Worm (Caenorhabditis elegans) whole organism, young adult: Measurements from ENCODE around the gene mcm-6.

Experiments used
- B0019.2 ChIP-seq: fragments of 200-800 bp; sonication (Bioruptor generic); conservative IDR thresholded peaks from 2 replicates; pipeline ENCODE4 v1.3.6; 2022; ENCODE audit warnings: missing genetic modification reagents, missing genetic modification characterization, missing compliant biosample characterization
- B0035.1 ChIP-seq: sonication (generic microtip); optimal IDR thresholded peaks from 2 replicates; lab custom pipeline; 2016; ENCODE audit warnings: missing genetic modification characterization, mild to moderate bottlenecking, missing compliant biosample characterization, missing genotype, missing genetic modification reagents
- B0261.1 ChIP-seq: sonication (generic microtip); optimal IDR thresholded peaks from 2 replicates; lab custom pipeline; 2016; ENCODE audit warnings: mild to moderate bottlenecking, missing genetic modification characterization, moderate library complexity, missing compliant biosample characterization
- B0336.3 ChIP-seq: fragments of 200-800 bp; sonication (Bioruptor generic); IDR thresholded peaks from 2 replicates; pipeline ENCODE4 v1.3.6; 2022; ENCODE audit warnings: missing genetic modification characterization, missing compliant biosample characterization
- C06A6.2 ChIP-seq: fragments of 200-800 bp; sonication (Bioruptor generic); conservative IDR thresholded peaks from 2 replicates; pipeline ENCODE4 v1.3.6; 2022; ENCODE audit warnings: missing genetic modification characterization, missing compliant biosample characterization
- D2030.7 ChIP-seq: fragments of 200-800 bp; sonication (Bioruptor generic); IDR thresholded peaks from 2 replicates; pipeline ENCODE4 v1.3.6; 2022; ENCODE audit warnings: missing genetic modification reagents, missing genetic modification characterization, missing compliant biosample characterization
- F10E7.11 ChIP-seq: sonication (generic microtip); optimal IDR thresholded peaks from 2 replicates; lab custom pipeline; 2017; ENCODE audit warnings: mild to moderate bottlenecking, missing genetic modification characterization, moderate library complexity, missing compliant biosample characterization
- F22D6.2 ChIP-seq: sonication (generic microtip); optimal IDR thresholded peaks from 2 replicates; lab custom pipeline; 2016; ENCODE audit warnings: mild to moderate bottlenecking, missing genetic modification characterization, missing compliant biosample characterization
- F39B2.1 ChIP-seq: fragments of 200-800 bp; sonication (Bioruptor generic); IDR thresholded peaks from 2 replicates; pipeline ENCODE4 v1.3.6; 2022; ENCODE audit warnings: missing genetic modification reagents, missing genetic modification characterization, missing compliant biosample characterization
- F55B11.4 ChIP-seq: sonication (generic microtip); optimal IDR thresholded peaks from 2 replicates; lab custom pipeline; 2016; ENCODE audit warnings: missing compliant biosample characterization, missing genetic modification characterization, borderline replicate concordance; ENCODE audit not compliant: insufficient read depth
- K12H6.12 ChIP-seq: fragments of 200-800 bp; sonication (Bioruptor generic); optimal IDR thresholded peaks from 2 replicates; lab custom pipeline; 2018; ENCODE audit warnings: mild to moderate bottlenecking, missing genetic modification characterization, missing compliant biosample characterization
- Y53F4B.3 ChIP-seq: fragments of 200-800 bp; sonication (Bioruptor generic); IDR thresholded peaks from 2 replicates; pipeline ENCODE4 v1.3.6; 2022; ENCODE audit warnings: missing genetic modification reagents, missing genetic modification characterization, missing compliant biosample characterization
- Y67H2A.10 ChIP-seq: fragments of 200-800 bp; sonication (Bioruptor generic); conservative IDR thresholded peaks from 2 replicates; pipeline ENCODE4 v1.3.6; 2022; ENCODE audit warnings: missing genetic modification reagents, missing genetic modification characterization, missing compliant biosample characterization
- Y79H2A.3 ChIP-seq: fragments of 200-800 bp; sonication (Bioruptor generic); conservative IDR thresholded peaks from 2 replicates; pipeline ENCODE4 v1.3.6; 2022; ENCODE audit warnings: missing genetic modification reagents, missing genetic modification characterization, missing compliant biosample characterization
- akir-1 ChIP-seq: fragments of 200-800 bp; sonication (Bioruptor generic); optimal IDR thresholded peaks from 2 replicates; lab custom pipeline; 2018; ENCODE audit warnings: mild to moderate bottlenecking, missing genetic modification characterization, moderate library complexity, missing compliant biosample characterization
- attf-5 ChIP-seq: fragments of 200-800 bp; sonication (Bioruptor generic); optimal IDR thresholded peaks from 2 replicates; lab custom pipeline; 2018; ENCODE audit warnings: mild to moderate bottlenecking, missing genetic modification characterization, missing compliant biosample characterization
- attf-6 ChIP-seq: fragments of 200-800 bp; sonication (Bioruptor generic); IDR thresholded peaks from 2 replicates; pipeline ENCODE4 v1.3.6; 2022; ENCODE audit warnings: missing genetic modification reagents, missing genetic modification characterization, missing compliant biosample characterization
- bed-1 ChIP-seq: fragments of 200-800 bp; sonication (Bioruptor generic); IDR thresholded peaks from 2 replicates; pipeline ENCODE4 v1.3.6; 2022; ENCODE audit warnings: missing genetic modification reagents, missing genetic modification characterization, missing compliant biosample characterization
- bed-2 ChIP-seq: fragments of 200-800 bp; sonication (Bioruptor generic); IDR thresholded peaks from 2 replicates; pipeline ENCODE4 v1.3.6; 2022; ENCODE audit warnings: missing genetic modification reagents, missing genetic modification characterization, missing compliant biosample characterization
- cebp-1 ChIP-seq, 2 experiments: fragments of 200-800 bp in 1 of 2; sonication (Bioruptor generic) in 1 of 2; sonication (generic microtip) in 1 of 2; IDR thresholded peaks in 1 of 2; optimal IDR thresholded peaks in 1 of 2; 2 replicates each; pipeline versions ENCODE4 v1.3.6 to Lab custom; 2017 to 2022; ENCODE audit warnings: missing compliant biosample characterization in 2 of 2, missing genetic modification characterization in 2 of 2, mild to moderate bottlenecking in 1 of 2, missing genetic modification reagents in 1 of 2, moderate library complexity in 1 of 2
- ceh-100 ChIP-seq: fragments of 200-800 bp; sonication (Bioruptor generic); IDR thresholded peaks from 2 replicates; pipeline ENCODE4 v1.3.6; 2022; ENCODE audit warnings: missing genetic modification reagents, missing genetic modification characterization, missing compliant biosample characterization
- ceh-27 ChIP-seq: fragments of 200-800 bp; sonication (Bioruptor generic); optimal IDR thresholded peaks from 2 replicates; lab custom pipeline; 2018; ENCODE audit warnings: mild to moderate bottlenecking, missing genetic modification characterization, moderate library complexity, missing compliant biosample characterization
- ceh-58 ChIP-seq: fragments of 200-800 bp; sonication (Bioruptor generic); IDR thresholded peaks from 2 replicates; pipeline ENCODE4 v1.3.6; 2022; ENCODE audit warnings: missing genetic modification characterization, missing compliant biosample characterization
- chd-7 ChIP-seq: sonication (generic microtip); optimal IDR thresholded peaks from 2 replicates; lab custom pipeline; 2016; ENCODE audit warnings: mild to moderate bottlenecking, missing genetic modification characterization, moderate library complexity, missing compliant biosample characterization
- die-1 ChIP-seq: sonication (generic microtip); optimal IDR thresholded peaks from 2 replicates; lab custom pipeline; 2016; ENCODE audit warnings: missing genotype, mild to moderate bottlenecking, missing genetic modification characterization, missing compliant biosample characterization
- dpl-1 ChIP-seq: fragments of 150-350 bp; optimal IDR thresholded peaks from 2 replicates; lab custom pipeline; 2014; ENCODE audit warnings: missing biosample characterization, missing genetic modification reagents, missing genetic modification characterization
- egl-44 ChIP-seq: fragments of 200-800 bp; sonication (Bioruptor generic); IDR thresholded peaks from 2 replicates; pipeline ENCODE4 v1.3.6; 2022; ENCODE audit warnings: missing genetic modification reagents, missing genetic modification characterization, missing compliant biosample characterization
- egrh-3 ChIP-seq: fragments of 200-800 bp; sonication (Bioruptor generic); IDR thresholded peaks from 2 replicates; pipeline ENCODE4 v1.3.6; 2022; ENCODE audit warnings: missing genetic modification reagents, missing genetic modification characterization, missing compliant biosample characterization
- ekl-4 ChIP-seq: fragments of 200-800 bp; sonication (Bioruptor generic); IDR thresholded peaks from 2 replicates; pipeline ENCODE4 v1.3.6; 2022; ENCODE audit warnings: missing genetic modification reagents, missing genetic modification characterization, missing compliant biosample characterization
- ets-4 ChIP-seq: fragments of 200-800 bp; sonication (Bioruptor generic); optimal IDR thresholded peaks from 2 replicates; lab custom pipeline; 2018; ENCODE audit warnings: mild to moderate bottlenecking, missing genetic modification characterization, missing compliant biosample characterization
- him-1 ChIP-seq: sonication (generic microtip); optimal IDR thresholded peaks from 2 replicates; lab custom pipeline; 2016; ENCODE audit warnings: missing genotype, missing genetic modification reagents, missing genetic modification characterization, missing compliant biosample characterization
- hmg-1.2 ChIP-seq: fragments of 200-800 bp; sonication (Bioruptor generic); IDR thresholded peaks from 2 replicates; pipeline ENCODE4 v1.3.6; 2022; ENCODE audit warnings: missing genetic modification reagents, missing genetic modification characterization, missing compliant biosample characterization
- let-607 ChIP-seq, 2 experiments: fragments of 200-800 bp in 1 of 2; sonication (Bioruptor generic) in 1 of 2; sonication (generic microtip) in 1 of 2; optimal IDR thresholded peaks; 2 replicates each; lab custom pipeline; 2016 to 2018; ENCODE audit warnings: mild to moderate bottlenecking in 2 of 2, missing compliant biosample characterization in 2 of 2, missing genetic modification characterization in 2 of 2, moderate library complexity in 2 of 2, missing genotype in 1 of 2
- lin-40 ChIP-seq: sonication (generic microtip); optimal IDR thresholded peaks from 2 replicates; lab custom pipeline; 2016; ENCODE audit warnings: missing genetic modification characterization, mild to moderate bottlenecking, missing compliant biosample characterization, missing genotype, missing genetic modification reagents
- lin-54 ChIP-seq: fragments of 200-800 bp; sonication (Bioruptor generic); optimal IDR thresholded peaks from 2 replicates; lab custom pipeline; 2018; ENCODE audit warnings: mild to moderate bottlenecking, missing genetic modification characterization, missing compliant biosample characterization
- lir-1 ChIP-seq: fragments of 200-800 bp; sonication (Bioruptor generic); conservative IDR thresholded peaks from 2 replicates; pipeline ENCODE4 v1.3.6; 2022; ENCODE audit warnings: missing genetic modification reagents, missing genetic modification characterization, missing compliant biosample characterization
- madf-10 ChIP-seq: sonication (generic microtip); optimal IDR thresholded peaks from 2 replicates; lab custom pipeline; 2016; ENCODE audit warnings: mild to moderate bottlenecking, missing genetic modification characterization, missing compliant biosample characterization
- nfya-1 ChIP-seq: sonication (generic microtip); optimal IDR thresholded peaks from 2 replicates; lab custom pipeline; 2017; ENCODE audit warnings: antibody characterized with exemption, missing compliant biosample characterization, missing genetic modification characterization, borderline replicate concordance; ENCODE audit not compliant: insufficient read depth
- nhr-179 ChIP-seq: sonication (generic microtip); optimal IDR thresholded peaks from 2 replicates; lab custom pipeline; 2016; ENCODE audit warnings: mild to moderate bottlenecking, missing genetic modification characterization, missing compliant biosample characterization
- nhr-80 ChIP-seq: sonication (generic microtip); optimal IDR thresholded peaks from 2 replicates; lab custom pipeline; 2016; ENCODE audit warnings: missing genetic modification characterization, missing compliant biosample characterization
- pbrm-1 ChIP-seq: fragments of 200-800 bp; sonication (Bioruptor generic); IDR thresholded peaks from 2 replicates; pipeline ENCODE4 v1.3.6; 2022; ENCODE audit warnings: missing genetic modification reagents, missing genetic modification characterization, missing compliant biosample characterization
- rcor-1 ChIP-seq: fragments of 200-800 bp; sonication (Bioruptor generic); IDR thresholded peaks from 2 replicates; pipeline ENCODE4 v1.3.6; 2022; ENCODE audit warnings: missing genetic modification reagents, missing genetic modification characterization, missing compliant biosample characterization
- rec-8 ChIP-seq, 2 experiments: sonication (generic microtip); optimal IDR thresholded peaks; 2 replicates each; lab custom pipeline; 2016; ENCODE audit warnings: mild to moderate bottlenecking in 2 of 2, missing genetic modification characterization in 2 of 2, missing genetic modification reagents in 2 of 2, missing genotype in 2 of 2, missing biosample characterization in 1 of 2, missing compliant biosample characterization in 1 of 2, moderate library complexity in 1 of 2
- sdz-38 ChIP-seq: sonication (generic microtip); optimal IDR thresholded peaks from 2 replicates; lab custom pipeline; 2016; ENCODE audit warnings: missing genotype, missing genetic modification characterization, missing compliant biosample characterization
- somi-1 ChIP-seq: fragments of 200-800 bp; sonication (Bioruptor generic); optimal IDR thresholded peaks from 2 replicates; lab custom pipeline; 2018; ENCODE audit warnings: mild to moderate bottlenecking, missing genetic modification characterization, missing compliant biosample characterization
- tbx-9 ChIP-seq: sonication (generic microtip); optimal IDR thresholded peaks from 2 replicates; lab custom pipeline; 2016; ENCODE audit warnings: borderline replicate concordance, missing genetic modification characterization, inconsistent platforms, missing compliant biosample characterization
- unc-130 ChIP-seq: sonication (generic microtip); optimal IDR thresholded peaks from 2 replicates; lab custom pipeline; 2016; ENCODE audit warnings: missing genetic modification reagents, missing genetic modification characterization, missing compliant biosample characterization
- unc-62 ChIP-seq: fragments of 150-350 bp; optimal IDR thresholded peaks from 2 replicates; lab custom pipeline; 2014; ENCODE audit warnings: missing biosample characterization, missing genetic modification reagents, missing genetic modification characterization
- ztf-22 ChIP-seq: fragments of 200-800 bp; sonication (Bioruptor generic); optimal IDR thresholded peaks from 2 replicates; lab custom pipeline; 2018; ENCODE audit warnings: mild to moderate bottlenecking, missing genetic modification characterization, moderate library complexity, missing compliant biosample characterization

The mcm-6 gene

ce11 chrIII:9748694-9749093, 45.5 kb upstream of the mcm-6 start, which contains the start of gene T05G5.4 (continued):
- TF ChIP-seq attf-5 (no peak), C06A6.2 (GFP tag; lab: Robert Waterston, UW) (no peak), F55B11.4 (tag; lab: Kevin White, UChicago) (no peak), ztf-22 (GFP tag; lab: Kevin White, UChicago) (no peak), pbrm-1 (GFP tag; lab: Robert Waterston, UW) (no peak), sdz-38 (tag; lab: Kevin White, UChicago) (no peak), ceh-27 (no peak), Y79H2A.3 (no peak), K12H6.12 (tag; lab: Kevin White, UChicago) (no peak), unc-62 (no peak), nfya-1 (no peak), ceh-100 (GFP tag; lab: Robert Waterston, UW) (peak; percentile 63), akir-1 (GFP tag; lab: Kevin White, UChicago) (no peak), rcor-1 (GFP tag; lab: Robert Waterston, UW) (no peak), ceh-58 (GFP tag; lab: Robert Waterston, UW) (no peak), ets-4 (GFP tag; lab: Kevin White, UChicago) (no peak), tbx-9 (tag; lab: Kevin White, UChicago) (no peak), F39B2.1 (peak; percentile 62; the same call in 1 of the 2 replicates), lin-54 (GFP tag; lab: Kevin White, UChicago) (peak; percentile 46), F10E7.11 (tag; lab: Kevin White, UChicago) (no peak), B0035.1 (tag; lab: Kevin White, UChicago) (no peak), F22D6.2 (tag; lab: Kevin White, UChicago) (no peak), die-1 (tag; lab: Kevin White, UChicago) (no peak), dpl-1 (GFP tag; lab: Kevin White, UChicago) (no peak), B0261.1 (no peak), Y67H2A.10 (GFP tag; lab: Robert Waterston, UW) (no peak), lir-1 (no peak), D2030.7 (no peak), madf-10 (tag; lab: Kevin White, UChicago) (no peak)

ce11 chrIII:9751074-9751473, 43.1 kb upstream of the mcm-6 start, which contains the start of gene T05G5.5:
Gene T05G5.5 (minus strand): TSS chrIII:9751432.
- TF ChIP-seq pbrm-1 (GFP tag; lab: Robert Waterston, UW) = no peak
- TF ChIP-seq egl-44 (GFP tag; lab: Robert Waterston, UW) = no peak
- peak; percentile 28 for TF ChIP-seq nhr-80 (tag; lab: Kevin White, UChicago)
- no peak for TF ChIP-seq bed-1
- TF ChIP-seq let-607 (tag; optimal IDR thresholded peaks at IDR 0.05; lab: Kevin White, UChicago) = no peak
- TF ChIP-seq him-1 (tag; lab: Kevin White, UChicago) = no peak
- no peak for TF ChIP-seq hmg-1.2
- TF ChIP-seq bed-2 (GFP tag; lab: Robert Waterston, UW) = no peak
- TF ChIP-seq cebp-1 (GFP tag; IDR thresholded peaks at IDR 0.05; lab: Robert Waterston, UW) = no peak
- TF ChIP-seq cebp-1 (tag; optimal IDR thresholded peaks at IDR 0.05; lab: Kevin White, UChicago) = no peak
- no peak for TF ChIP-seq Y53F4B.3 (GFP tag; lab: Robert Waterston, UW)
- TF ChIP-seq somi-1 (GFP tag; lab: Kevin White, UChicago) = no peak
- TF ChIP-seq B0019.2 (GFP tag; lab: Robert Waterston, UW) = no peak
- TF ChIP-seq D2030.7 = no peak
- TF ChIP-seq lin-40 (tag; lab: Kevin White, UChicago) = no peak
- no peak for TF ChIP-seq rec-8 (tag; optimal IDR thresholded peaks at IDR 0.05; lab: Kevin White, UChicago)
- TF ChIP-seq chd-7 (tag; lab: Kevin White, UChicago) = no peak
- no peak for TF ChIP-seq attf-6 (GFP tag; lab: Robert Waterston, UW)
- TF ChIP-seq madf-10 (tag; lab: Kevin White, UChicago) = no peak
- TF ChIP-seq nhr-179 (tag; lab: Kevin White, UChicago) = no peak
- 0 out of 2 replicates have a peak, but pooled peaks have one; percentile 18 for TF ChIP-seq ekl-4 (GFP tag; lab: Robert Waterston, UW)
- TF ChIP-seq egrh-3 (GFP tag; lab: Robert Waterston, UW) = no peak
- TF ChIP-seq B0336.3 (GFP tag; lab: Robert Waterston, UW) = no peak
- no peak for TF ChIP-seq unc-130 (GFP tag; lab: Kevin White, UChicago)
